Worm (Caenorhabditis elegans) whole organism, midembryonic: ENCODE results near the gene his-74.

Source experiments
- cog-1 ChIP-seq: sonication (generic microtip); optimal IDR thresholded peaks from 2 replicates; lab custom pipeline; 2016; ENCODE audit warnings: missing genetic modification characterization, missing compliant biosample characterization
- flt-1 ChIP-seq: fragments of 200-800 bp; sonication (Bioruptor generic); IDR thresholded peaks from 2 replicates; pipeline ENCODE4 v1.3.6; 2022; ENCODE audit warnings: missing genetic modification characterization, missing compliant biosample characterization
- ref-1 ChIP-seq: fragments of 200-800 bp; sonication (Bioruptor generic); conservative IDR thresholded peaks from 2 replicates; pipeline ENCODE4 v1.3.6; 2022; ENCODE audit warnings: missing genetic modification reagents, missing genetic modification characterization, missing compliant biosample characterization
- ztf-23 ChIP-seq: fragments of 200-800 bp; sonication (Bioruptor generic); IDR thresholded peaks from 2 replicates; pipeline ENCODE4 v1.3.6; 2022; ENCODE audit warnings: missing genetic modification reagents, missing genetic modification characterization, missing compliant biosample characterization

DNA sequence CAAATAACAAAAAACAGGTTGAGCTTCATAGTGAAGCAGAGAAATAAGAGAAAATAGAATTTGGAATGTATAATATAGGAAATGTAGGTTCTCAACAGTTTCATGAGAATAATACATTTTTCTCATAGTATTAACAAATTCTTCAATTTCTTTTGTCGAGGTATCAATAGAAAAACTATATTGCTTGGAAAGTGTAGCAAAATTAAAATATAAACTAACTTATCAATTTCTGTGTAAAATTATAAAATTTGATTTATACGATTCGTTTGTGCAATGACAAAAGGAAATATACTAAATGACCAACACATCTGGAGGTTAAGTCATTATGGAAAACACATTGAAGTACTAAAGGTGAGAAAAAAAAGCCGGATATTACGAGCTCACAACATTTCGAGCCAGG, 1.5 kb upstream of the his-74 start, which contains the start of gene W05B10.3:
- no peak for TF ChIP-seq ztf-23 (GFP tag; lab: Robert Waterston, UW)
- TF ChIP-seq flt-1 (GFP tag; lab: Robert Waterston, UW) = no peak
- no peak for TF ChIP-seq ref-1 (GFP tag; lab: Robert Waterston, UW)
- TF ChIP-seq cog-1 = no peak
